Worm (Caenorhabditis elegans) whole organism, L4/young adult: ENCODE measurements around the gene F56A8.3.

Experiments
- W03F9.2 ChIP-seq: fragments of 150-350 bp; optimal IDR thresholded peaks from 2 replicates; lab custom pipeline; 2014; ENCODE audit warnings: missing biosample characterization, missing genetic modification characterization
- dao-5 ChIP-seq: sonication (generic microtip); optimal IDR thresholded peaks from 2 replicates; lab custom pipeline; 2016; ENCODE audit warnings: missing genotype, missing genetic modification characterization, moderate library complexity, missing compliant biosample characterization
- him-1 ChIP-seq: sonication (generic microtip); optimal IDR thresholded peaks from 2 replicates; lab custom pipeline; 2016; ENCODE audit warnings: missing genotype, missing genetic modification reagents, missing genetic modification characterization, missing compliant biosample characterization

Gene F56A8.3

DNA sequence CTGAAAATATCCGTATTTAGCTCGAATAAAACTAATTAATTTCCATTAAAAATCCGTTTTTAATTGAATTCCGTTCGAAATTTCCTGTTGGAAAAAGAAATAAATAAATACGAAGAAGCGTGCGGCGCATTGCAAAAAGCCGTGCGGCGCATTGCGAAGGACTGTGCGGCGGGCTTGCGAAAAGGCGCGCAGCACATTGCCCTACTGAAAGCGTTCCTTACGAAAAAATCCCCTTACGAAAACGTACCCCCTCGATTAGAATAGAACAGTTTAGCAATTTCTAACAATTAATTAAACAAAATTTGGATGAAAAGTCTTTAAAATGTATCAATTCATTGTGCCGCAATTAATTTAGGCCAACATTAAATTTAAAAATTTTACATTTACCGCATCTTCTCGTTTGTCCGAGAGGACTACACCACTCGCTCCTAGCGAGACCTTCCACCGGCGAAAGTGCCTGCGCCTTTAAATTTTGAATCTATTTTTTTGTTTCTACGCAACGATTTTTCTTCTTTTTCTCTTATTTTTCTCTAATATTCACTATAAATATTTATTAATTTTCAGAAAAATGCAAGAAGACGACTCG, 39.7 kb downstream of the F56A8.3 start, which contains the start of gene npp-18:
npp-18 (plus strand) TSS at position 565 of the 586 bp plus-strand sequence.
- peak; percentile 43 for TF ChIP-seq W03F9.2

DNA sequence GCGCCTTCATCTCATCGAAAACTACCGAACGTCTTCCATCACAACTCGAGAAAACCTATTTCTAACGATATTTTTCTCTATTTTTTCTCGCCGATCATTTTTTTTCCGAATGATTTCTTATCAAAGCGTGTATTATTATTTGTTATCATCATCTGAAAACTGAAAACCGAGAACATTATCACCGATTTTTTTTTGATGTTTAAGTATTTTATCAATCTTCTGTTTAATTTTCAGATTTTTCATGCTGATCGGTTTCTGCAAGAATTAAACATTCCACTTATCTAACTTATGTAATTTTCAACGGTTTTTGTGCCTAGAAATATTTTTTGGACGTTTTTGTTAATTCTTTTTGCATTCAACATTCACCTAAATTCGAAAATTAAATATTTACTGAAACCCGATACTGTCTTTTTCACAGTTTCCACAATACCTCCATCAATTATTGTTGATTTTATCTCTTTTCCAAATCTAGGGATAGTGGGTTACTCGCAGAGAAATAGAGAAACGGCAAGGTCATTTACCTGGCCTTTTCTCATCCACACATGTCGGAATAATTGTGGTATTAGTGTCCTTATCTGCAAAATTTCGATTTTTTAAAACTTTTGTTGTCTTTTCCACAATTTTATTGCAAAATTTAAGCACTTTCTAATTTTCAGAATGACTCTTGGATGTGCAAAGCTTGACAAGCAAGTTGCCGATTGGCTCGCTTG, 42.2 kb downstream of the F56A8.3 start, which contains the start of gene pgm-2:
pgm-2 (plus strand) TSS at position 657 of the 710 bp plus-strand sequence.
- TF ChIP-seq W03F9.2, result no peak
- TF ChIP-seq dao-5 (tag; lab: Kevin White, UChicago), result no peak
- no peak for TF ChIP-seq him-1 (tag; lab: Kevin White, UChicago)

DNA sequence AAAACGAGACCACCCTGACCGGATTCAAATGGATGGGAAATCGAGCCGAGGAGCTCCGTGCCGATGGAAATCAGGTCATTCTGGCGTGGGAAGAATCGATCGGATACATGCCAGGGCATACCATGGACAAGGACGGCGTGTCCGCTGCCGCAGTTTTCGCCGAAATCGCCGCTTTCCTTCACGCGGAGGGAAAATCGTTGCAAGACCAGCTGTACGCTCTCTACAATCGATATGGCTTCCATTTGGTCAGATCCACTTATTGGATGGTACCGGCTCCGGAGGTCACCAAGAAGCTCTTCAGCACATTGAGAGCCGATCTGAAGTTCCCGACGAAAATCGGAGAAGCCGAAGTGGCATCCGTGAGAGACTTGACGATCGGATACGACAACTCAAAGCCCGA, 45.3 kb downstream of the F56A8.3 start:
- TF ChIP-seq dao-5 (tag; lab: Kevin White, UChicago) (no peak), him-1 (tag; lab: Kevin White, UChicago) (no peak), W03F9.2 (no peak)

DNA sequence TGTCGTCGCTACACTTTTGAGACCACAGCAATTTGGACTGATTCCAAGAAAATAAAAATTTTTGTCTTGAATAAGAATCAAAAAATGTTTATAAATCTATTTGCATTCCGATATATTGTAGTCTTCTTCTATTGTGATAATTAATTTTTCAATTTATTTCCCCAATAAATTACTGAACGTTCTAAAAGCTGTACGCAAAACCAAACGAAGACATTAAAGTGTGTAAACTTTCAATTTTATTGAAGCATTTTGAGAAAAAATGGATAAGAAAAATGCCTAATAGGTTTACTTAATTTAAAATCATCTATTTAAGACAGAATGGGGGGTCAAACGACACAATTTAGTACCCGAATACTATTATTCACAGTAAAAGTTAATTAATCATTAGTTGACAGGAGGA, 45.9 kb downstream of the F56A8.3 start:
- no peak for TF ChIP-seq him-1 (tag; lab: Kevin White, UChicago)
- TF ChIP-seq W03F9.2, result no peak

DNA sequence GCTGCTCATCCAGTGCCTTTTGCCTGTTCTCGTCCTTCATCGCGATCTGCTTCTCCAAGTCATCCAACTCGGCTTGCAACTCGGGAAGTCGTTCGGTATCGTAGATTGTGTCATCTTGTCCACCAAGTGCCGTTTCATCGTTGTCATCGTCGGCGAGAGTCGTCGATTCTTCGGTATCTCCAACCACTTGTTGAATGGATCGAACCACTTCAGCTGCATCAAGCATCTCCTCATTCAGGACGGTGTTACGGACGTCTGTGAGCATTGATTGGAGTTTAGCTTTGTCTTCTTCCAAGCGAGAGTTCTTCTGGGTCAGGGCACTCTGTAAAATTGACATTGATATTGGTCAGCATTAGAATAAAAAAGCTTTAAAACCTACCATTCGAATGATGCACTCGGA, 48.9 kb downstream of the F56A8.3 start:
- TF ChIP-seq dao-5 (tag; lab: Kevin White, UChicago) (no peak), him-1 (tag; lab: Kevin White, UChicago) (no peak), W03F9.2 (no peak)

DNA sequence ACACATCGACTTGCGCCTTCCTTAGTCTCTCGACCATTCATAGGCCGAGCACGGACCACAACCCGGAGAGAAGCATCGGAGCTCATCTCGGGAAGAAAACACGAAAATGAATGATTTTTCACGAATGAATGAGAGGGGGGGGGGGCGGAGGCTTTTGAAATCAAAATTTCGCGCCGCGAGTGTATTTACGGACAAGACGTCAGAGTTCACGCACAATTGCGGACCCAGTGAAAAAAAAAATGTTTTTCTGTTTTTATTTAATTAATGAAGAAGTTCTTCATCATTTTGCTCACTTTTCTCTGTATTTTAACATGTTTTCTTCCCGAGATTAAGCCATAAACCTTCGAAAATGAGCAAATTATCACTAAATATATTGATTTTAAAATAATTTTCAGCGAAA, 50.4 kb downstream of the F56A8.3 start, which contains the start of the genes klp-19 and slc-36.1:
klp-19 (minus strand) TSS at position 153 of the 400 bp plus-strand sequence.
slc-36.1 (plus strand) TSS at position 396 of the 400 bp plus-strand sequence.
- TF ChIP-seq W03F9.2 (peak; percentile 52), him-1 (tag; lab: Kevin White, UChicago) (no peak)

DNA sequence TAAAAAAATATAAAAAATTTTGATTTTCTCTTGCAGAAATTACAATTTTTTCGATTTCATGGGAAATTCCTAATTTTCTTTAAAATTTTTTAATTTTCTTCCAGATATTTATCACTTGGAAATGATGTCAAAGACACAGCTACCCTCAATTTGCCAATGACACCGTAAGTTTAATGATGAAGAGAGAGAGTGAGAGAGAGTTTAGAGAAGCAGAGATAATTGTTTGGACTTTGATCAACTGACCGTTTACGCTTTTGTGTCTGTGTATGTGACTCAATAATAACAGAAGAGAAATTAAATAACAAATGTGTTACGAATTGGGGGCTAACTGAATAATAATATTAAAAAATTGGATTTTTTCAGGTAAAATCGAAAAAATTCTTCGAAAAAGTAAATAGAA, 53.9 kb downstream of the F56A8.3 start:
- TF ChIP-seq him-1 (tag; lab: Kevin White, UChicago) (no peak), W03F9.2 (no peak), dao-5 (tag; lab: Kevin White, UChicago) (no peak)
